Fruit fly (Drosophila melanogaster) whole organism, wandering third instar larva: Measurements from ENCODE around the gene CG34276.

Source experiments
- Abd-B ChIP-seq: fragments of >200 bp; optimal IDR thresholded peaks from 2 replicates; lab custom pipeline; 2017; ENCODE audit warnings: missing biosample characterization, missing genetic modification characterization
- CG9705 ChIP-seq: fragments of 200-800 bp; sonication (Bioruptor generic); optimal IDR thresholded peaks from 2 replicates; lab custom pipeline; 2018; ENCODE audit warnings: missing biosample characterization, mild to moderate bottlenecking, missing genetic modification characterization
- Dif ChIP-seq: fragments of 200-275, 200-300 bp; sonication (Bioruptor generic); optimal IDR thresholded peaks from 2 replicates; lab custom pipeline; 2018; ENCODE audit warnings: missing biosample characterization, missing genetic modification characterization; ENCODE audit not compliant: partially characterized antibody
- Hnf4 ChIP-seq: fragments of 200-800 bp; sonication (Bioruptor generic); optimal IDR thresholded peaks from 2 replicates; lab custom pipeline; 2016; ENCODE audit warnings: missing biosample characterization, mild to moderate bottlenecking, missing genetic modification characterization
- Myc ChIP-seq: fragments of >200 bp; optimal IDR thresholded peaks from 2 replicates; lab custom pipeline; 2017
- br ChIP-seq: fragments of 200-800 bp; sonication (Bioruptor generic); optimal IDR thresholded peaks from 2 replicates; lab custom pipeline; 2016; ENCODE audit warnings: missing biosample characterization, missing genetic modification characterization
- h ChIP-seq: fragments of 200-800 bp; sonication (Bioruptor generic); optimal IDR thresholded peaks from 3 replicates; lab custom pipeline; 2016; ENCODE audit warnings: missing biosample characterization, mild to moderate bottlenecking, missing genetic modification characterization
- pan ChIP-seq: fragments of >200 bp; optimal IDR thresholded peaks from 2 replicates; lab custom pipeline; 2017
- psq ChIP-seq: fragments of 200-800 bp; sonication (Bioruptor generic); optimal IDR thresholded peaks from 3 replicates; lab custom pipeline; 2017; ENCODE audit warnings: missing biosample characterization, mild to moderate bottlenecking, missing genetic modification characterization, moderate library complexity
- rgr ChIP-seq: fragments of 200-800 bp; sonication (Bioruptor generic); optimal IDR thresholded peaks from 3 replicates; lab custom pipeline; 2016; ENCODE audit warnings: missing biosample characterization, mild to moderate bottlenecking, missing genetic modification characterization

- no peak for TF ChIP-seq Abd-B (GFP tag; lab: Kevin White, UChicago)
- no peak for TF ChIP-seq h (GFP tag; lab: Kevin White, UChicago)
- TF ChIP-seq psq (GFP tag; lab: Kevin White, UChicago) = no peak
- no peak for TF ChIP-seq Hnf4 (GFP tag; lab: Kevin White, UChicago)
- no peak for TF ChIP-seq Dif (GFP tag; lab: Kevin White, UChicago)
- TF ChIP-seq pan (lab: Kevin White, UChicago) = no peak
- no peak for TF ChIP-seq rgr (GFP tag; lab: Kevin White, UChicago)
- no peak for TF ChIP-seq Myc (lab: Kevin White, UChicago)
- no peak for TF ChIP-seq br (GFP tag; lab: Kevin White, UChicago)
- TF ChIP-seq CG9705 (GFP tag; lab: Kevin White, UChicago) = no peak
Observed at dm6 chr3R:15920229-15920533, 5.2 kb upstream of the CG34276 start.
